Fruit fly (Drosophila melanogaster) whole organism, wandering third instar larva: ENCODE measurements around the gene cv-c.

ENCODE experiments used
- Abd-B ChIP-seq: fragments of >200 bp; optimal IDR thresholded peaks from 2 replicates; lab custom pipeline; 2017; ENCODE audit warnings: missing biosample characterization, missing genetic modification characterization
- CG9705 ChIP-seq: fragments of 200-800 bp; sonication (Bioruptor generic); optimal IDR thresholded peaks from 2 replicates; lab custom pipeline; 2018; ENCODE audit warnings: missing biosample characterization, mild to moderate bottlenecking, missing genetic modification characterization
- Dfd ChIP-seq: fragments of >200 bp; optimal IDR thresholded peaks from 2 replicates; lab custom pipeline; 2017; ENCODE audit warnings: missing biosample characterization, missing genetic modification characterization
- Dif ChIP-seq: fragments of 200-275, 200-300 bp; sonication (Bioruptor generic); optimal IDR thresholded peaks from 2 replicates; lab custom pipeline; 2018; ENCODE audit warnings: missing biosample characterization, missing genetic modification characterization; ENCODE audit not compliant: partially characterized antibody
- Hr78 ChIP-seq: fragments of >200 bp; optimal IDR thresholded peaks from 2 replicates; lab custom pipeline; 2017; ENCODE audit warnings: missing biosample characterization, missing genetic modification characterization
- Hr83 ChIP-seq: fragments of 200-300 bp; sonication (Bioruptor generic); optimal IDR thresholded peaks from 2 replicates; lab custom pipeline; 2016; ENCODE audit warnings: missing biosample characterization, mild to moderate bottlenecking, missing genetic modification characterization, moderate library complexity; ENCODE audit not compliant: poor library complexity, severe bottlenecking
- N ChIP-seq: fragments of >200 bp; optimal IDR thresholded peaks from 2 replicates; lab custom pipeline; 2018; ENCODE audit warnings: missing biosample characterization, missing external identifiers, missing genetic modification characterization
- Rel ChIP-seq, 2 experiments: fragments of 200-800 bp; sonication (Bioruptor generic) in 1 of 2; optimal IDR thresholded peaks; 2 replicates in 1 of 2; 3 replicates in 1 of 2; lab custom pipeline; 2016 to 2019; ENCODE audit warnings: mild to moderate bottlenecking in 2 of 2, missing biosample characterization in 2 of 2, missing genetic modification characterization in 2 of 2, moderate library complexity in 1 of 2
- Sp1 ChIP-seq: fragments of 200-800 bp; sonication (Bioruptor generic); optimal IDR thresholded peaks from 3 replicates; lab custom pipeline; 2019; ENCODE audit warnings: missing biosample characterization, mild to moderate bottlenecking, missing genetic modification characterization, moderate library complexity
- Vsx2 ChIP-seq: fragments of 200-300, 225-300 bp; sonication (Bioruptor generic); optimal IDR thresholded peaks from 2 replicates; lab custom pipeline; 2018; ENCODE audit warnings: missing biosample characterization, missing genetic modification characterization; ENCODE audit not compliant: partially characterized antibody
- br ChIP-seq: fragments of 200-800 bp; sonication (Bioruptor generic); optimal IDR thresholded peaks from 2 replicates; lab custom pipeline; 2016; ENCODE audit warnings: missing biosample characterization, missing genetic modification characterization
- pan ChIP-seq: fragments of >200 bp; optimal IDR thresholded peaks from 2 replicates; lab custom pipeline; 2017
- sage ChIP-seq: fragments of 200-800 bp; sonication (Bioruptor generic); optimal IDR thresholded peaks from 2 replicates; lab custom pipeline; 2016; ENCODE audit warnings: missing biosample characterization, mild to moderate bottlenecking, missing genetic modification characterization
- tai ChIP-seq: sonication (Bioruptor generic); optimal IDR thresholded peaks from 2 replicates; lab custom pipeline; 2016; ENCODE audit warnings: missing biosample characterization, missing genetic modification characterization

DNA sequence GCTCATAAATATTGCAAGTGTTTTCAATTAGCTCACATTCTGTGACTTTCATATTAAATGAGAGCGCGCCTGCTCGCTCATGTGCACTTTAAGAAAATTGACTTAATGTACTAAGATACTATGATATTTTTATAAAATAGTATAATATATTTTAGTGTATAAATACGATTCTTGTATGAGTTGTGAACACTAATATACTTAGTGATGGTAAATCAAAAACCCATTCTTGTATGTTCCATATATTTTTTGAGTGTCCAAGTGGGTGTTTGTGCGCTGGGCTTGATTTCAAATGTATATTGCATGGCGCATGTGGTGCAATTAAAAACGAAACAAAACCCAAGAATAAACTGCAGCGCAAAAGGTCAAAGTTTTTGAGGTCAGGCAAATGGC lies 107.7 kb downstream of the cv-c start:
- TF ChIP-seq Dif (GFP tag; lab: Kevin White, UChicago) = no peak
- no peak for TF ChIP-seq tai
- no peak for TF ChIP-seq Vsx2 (GFP tag; lab: Kevin White, UChicago)
- TF ChIP-seq Abd-B (GFP tag; lab: Kevin White, UChicago) = no peak
- no peak for TF ChIP-seq br (GFP tag; lab: Kevin White, UChicago)
- no peak for TF ChIP-seq N (GFP tag; lab: Kevin White, UChicago)
- no peak for TF ChIP-seq CG9705
- no peak for TF ChIP-seq pan (lab: Kevin White, UChicago)
- no peak for TF ChIP-seq Hr78 (GFP tag; lab: Kevin White, UChicago)
- no peak for TF ChIP-seq sage
- TF ChIP-seq Sp1 = no peak
- TF ChIP-seq Dfd (GFP tag; lab: Kevin White, UChicago) = no peak
- no peak for TF ChIP-seq Hr83 (GFP tag; lab: Kevin White, UChicago)
- no peak for TF ChIP-seq Rel (GFP tag; optimal IDR thresholded peaks at IDR 0.05; lab: Kevin White, UChicago)
- no peak for TF ChIP-seq Rel (tag; optimal IDR thresholded peaks at IDR 0.05; lab: Kevin White, UChicago)
